Worm (Caenorhabditis elegans) whole organism, L4 larva: ENCODE data around the gene phyh-1.

Source experiments
- F37D6.2 ChIP-seq: sonication (generic microtip); optimal IDR thresholded peaks from 2 replicates; lab custom pipeline; 2016; ENCODE audit warnings: mild to moderate bottlenecking, missing genetic modification characterization, missing compliant biosample characterization
- F44E2.7 ChIP-seq: fragments of 200-800 bp; sonication (Bioruptor generic); IDR thresholded peaks from 2 replicates; pipeline ENCODE4 v2.1.2; 2022; ENCODE audit warnings: missing genetic modification characterization, missing compliant biosample characterization
- F49E8.2 ChIP-seq: sonication (generic microtip); optimal IDR thresholded peaks from 2 replicates; lab custom pipeline; 2016; ENCODE audit warnings: missing compliant biosample characterization, mild to moderate bottlenecking, missing genetic modification characterization, borderline replicate concordance
- T20F7.1 ChIP-seq: fragments of 200-800 bp; sonication (Bioruptor generic); optimal IDR thresholded peaks from 2 replicates; lab custom pipeline; 2018; ENCODE audit warnings: mild to moderate bottlenecking, missing genetic modification characterization, missing compliant biosample characterization
- aha-1 ChIP-seq: fragments of 150-350 bp; peaks from one replicate; lab custom pipeline; 2014; ENCODE audit warnings: missing biosample characterization, missing genetic modification characterization
- aly-2 ChIP-seq: sonication (generic microtip); optimal IDR thresholded peaks from 2 replicates; lab custom pipeline; 2018; ENCODE audit warnings: missing biosample characterization, missing genetic modification characterization
- attf-4 ChIP-seq: sonication (generic microtip); optimal IDR thresholded peaks from 3 replicates; lab custom pipeline; 2017; ENCODE audit warnings: missing biosample characterization, missing genetic modification characterization
- ceh-28 ChIP-seq: fragments of 150-350 bp; optimal IDR thresholded peaks from 2 replicates; lab custom pipeline; 2014; ENCODE audit warnings: missing biosample characterization, missing genetic modification reagents, missing genetic modification characterization
- ceh-32 ChIP-seq: sonication (generic microtip); optimal IDR thresholded peaks from 2 replicates; lab custom pipeline; 2016; ENCODE audit warnings: mild to moderate bottlenecking, missing genetic modification characterization, missing compliant biosample characterization; ENCODE audit not compliant: poor library complexity
- ceh-44 ChIP-seq: fragments of 200-800 bp; sonication (Bioruptor generic); IDR thresholded peaks from 2 replicates; pipeline ENCODE4 v1.3.6; 2022; ENCODE audit warnings: missing genetic modification reagents, missing genetic modification characterization, missing compliant biosample characterization
- ctbp-1 ChIP-seq: fragments of 200-800 bp; sonication (Bioruptor generic); IDR thresholded peaks from 2 replicates; pipeline ENCODE4 v1.3.6; 2022; ENCODE audit warnings: missing genetic modification reagents, missing genetic modification characterization, missing compliant biosample characterization
- dmd-8 ChIP-seq: fragments of 200-800 bp; sonication (Bioruptor generic); IDR thresholded peaks from 2 replicates; pipeline ENCODE4 v1.3.6; 2022; ENCODE audit warnings: missing genetic modification characterization, missing compliant biosample characterization
- dpl-1 ChIP-seq: fragments of 150-350 bp; optimal IDR thresholded peaks from 2 replicates; lab custom pipeline; 2014; ENCODE audit warnings: missing biosample characterization, missing genetic modification reagents, missing genetic modification characterization
- egl-43 ChIP-seq: fragments of 200-800 bp; sonication (Bioruptor generic); IDR thresholded peaks from 2 replicates; pipeline ENCODE4 v1.3.6; 2022; ENCODE audit warnings: missing genetic modification reagents, missing genetic modification characterization, missing compliant biosample characterization
- fkh-10 ChIP-seq: fragments of 150-350 bp; optimal IDR thresholded peaks from 2 replicates; lab custom pipeline; 2014; ENCODE audit warnings: missing biosample characterization, missing genetic modification reagents, missing genetic modification characterization
- fos-1 ChIP-seq: fragments of 150-350 bp; optimal IDR thresholded peaks from 2 replicates; lab custom pipeline; 2014; ENCODE audit warnings: missing biosample characterization, missing genetic modification characterization
- jun-1 ChIP-seq: fragments of 150-350 bp; optimal IDR thresholded peaks from 2 replicates; lab custom pipeline; 2014; ENCODE audit warnings: missing biosample characterization, missing genetic modification reagents, missing genetic modification characterization
- lin-13 ChIP-seq: fragments of 150-350 bp; optimal IDR thresholded peaks from 2 replicates; lab custom pipeline; 2014; ENCODE audit warnings: missing biosample characterization, missing genetic modification reagents, missing genetic modification characterization
- lir-3 ChIP-seq: sonication (generic microtip); optimal IDR thresholded peaks from 2 replicates; lab custom pipeline; 2016; ENCODE audit warnings: mild to moderate bottlenecking, missing genetic modification characterization, missing compliant biosample characterization
- lsy-2 ChIP-seq, 2 experiments: fragments of 150-350 bp in 1 of 2; sonication (generic microtip) in 1 of 2; optimal IDR thresholded peaks; 2 replicates each; lab custom pipeline; 2014 to 2017; ENCODE audit warnings: missing biosample characterization in 2 of 2, missing genetic modification characterization in 2 of 2
- madf-5 ChIP-seq, 2 experiments: fragments of 200-800 bp; sonication (Bioruptor generic); IDR thresholded peaks; 2 replicates each; pipeline ENCODE4 v1.3.6; 2022; ENCODE audit warnings: missing compliant biosample characterization in 2 of 2, missing genetic modification characterization in 2 of 2
- madf-9 ChIP-seq: fragments of 200-800 bp; sonication (Bioruptor generic); conservative IDR thresholded peaks from 2 replicates; pipeline ENCODE4 v1.3.6; 2022; ENCODE audit warnings: missing genetic modification reagents, missing genetic modification characterization, missing compliant biosample characterization
- mxl-3 ChIP-seq: fragments of 200-800 bp; sonication (Bioruptor generic); optimal IDR thresholded peaks from 2 replicates; lab custom pipeline; 2018; ENCODE audit warnings: mild to moderate bottlenecking, missing genetic modification characterization, missing compliant biosample characterization
- nhr-10 ChIP-seq: fragments of 150-350 bp; optimal IDR thresholded peaks from 2 replicates; lab custom pipeline; 2014; ENCODE audit warnings: missing biosample characterization, missing genetic modification characterization
- nhr-25 ChIP-seq: sonication (generic microtip); optimal IDR thresholded peaks from 2 replicates; lab custom pipeline; 2017; ENCODE audit warnings: missing genetic modification characterization, mild to moderate bottlenecking, missing compliant biosample characterization, antibody characterized with exemption, moderate library complexity, borderline replicate concordance; ENCODE audit not compliant: insufficient read depth
- nhr-41 ChIP-seq: fragments of 200-800 bp; sonication (Bioruptor generic); IDR thresholded peaks from 2 replicates; pipeline ENCODE4 v1.3.6; 2022; ENCODE audit warnings: missing genetic modification reagents, missing genetic modification characterization, missing compliant biosample characterization
- nhr-48 ChIP-seq: sonication (generic microtip); optimal IDR thresholded peaks from 2 replicates; lab custom pipeline; 2016; ENCODE audit warnings: mild to moderate bottlenecking, missing genetic modification characterization, missing compliant biosample characterization
- pha-4 ChIP-seq, 2 experiments: fragments of 150-350 bp in 1 of 2; fragments of 200-800 bp in 1 of 2; sonication (Bioruptor generic) in 1 of 2; IDR thresholded peaks in 1 of 2; optimal IDR thresholded peaks in 1 of 2; 2 replicates each; pipeline versions ENCODE4 v1.3.6 to Lab custom; 2014 to 2022; ENCODE audit warnings: missing genetic modification characterization in 2 of 2, missing genetic modification reagents in 2 of 2, missing biosample characterization in 1 of 2, missing compliant biosample characterization in 1 of 2
- php-3 ChIP-seq: fragments of 200-800 bp; sonication (Bioruptor generic); IDR thresholded peaks from 2 replicates; pipeline ENCODE4 v1.3.6; 2022; ENCODE audit warnings: missing genetic modification reagents, missing genetic modification characterization, missing compliant biosample characterization
- pqm-1 ChIP-seq: sonication (generic microtip); optimal IDR thresholded peaks from 2 replicates; lab custom pipeline; 2017; ENCODE audit warnings: missing biosample characterization, missing genetic modification characterization
- saeg-2 ChIP-seq: fragments of 200-800 bp; sonication (Bioruptor generic); IDR thresholded peaks from 2 replicates; pipeline ENCODE4 v1.3.6; 2022; ENCODE audit warnings: missing genetic modification reagents, missing genetic modification characterization, missing compliant biosample characterization
- sdz-12 ChIP-seq: fragments of 200-800 bp; sonication (Bioruptor generic); optimal IDR thresholded peaks from 2 replicates; lab custom pipeline; 2018; ENCODE audit warnings: mild to moderate bottlenecking, missing genetic modification characterization, missing compliant biosample characterization
- set-16 ChIP-seq: fragments of 200-800 bp; sonication (Bioruptor generic); IDR thresholded peaks from 2 replicates; pipeline ENCODE4 v1.3.6; 2022; ENCODE audit warnings: missing genetic modification reagents, missing genetic modification characterization, missing compliant biosample characterization
- skn-1 ChIP-seq: fragments of 150-350 bp; optimal IDR thresholded peaks from 2 replicates; lab custom pipeline; 2014; ENCODE audit warnings: missing biosample characterization, missing genetic modification characterization
- snpc-4 ChIP-seq: fragments of 150-350 bp; optimal IDR thresholded peaks from 2 replicates; lab custom pipeline; 2014; ENCODE audit warnings: missing biosample characterization, missing genetic modification characterization
- spr-3 ChIP-seq: fragments of 200-800 bp; sonication (Bioruptor generic); optimal IDR thresholded peaks from 2 replicates; lab custom pipeline; 2018; ENCODE audit warnings: mild to moderate bottlenecking, missing genetic modification characterization, missing compliant biosample characterization
- unc-62 ChIP-seq, 3 experiments: fragments of 150-350 bp in 1 of 3; sonication (generic microtip); optimal IDR thresholded peaks in 2 of 3; peaks in 1 of 3; 1 replicate in 1 of 3; 2 replicates in 2 of 3; lab custom pipeline; 2014 to 2017; ENCODE audit warnings: missing biosample characterization in 3 of 3, missing genetic modification characterization in 3 of 3, missing genetic modification reagents in 3 of 3, missing genotype in 1 of 3
- zfp-3 ChIP-seq: fragments of 200-800 bp; sonication (Bioruptor generic); conservative IDR thresholded peaks from 2 replicates; pipeline ENCODE4 v1.3.6; 2022; ENCODE audit warnings: missing genetic modification reagents, missing genetic modification characterization, missing compliant biosample characterization
- zip-11 ChIP-seq: fragments of 200-800 bp; sonication (Bioruptor generic); IDR thresholded peaks from 2 replicates; pipeline ENCODE4 v1.3.6; 2022; ENCODE audit warnings: missing genetic modification characterization, missing compliant biosample characterization
- zip-2 ChIP-seq: fragments of 150-350 bp; optimal IDR thresholded peaks from 2 replicates; lab custom pipeline; 2014; ENCODE audit warnings: missing biosample characterization, missing genetic modification characterization
- ztf-11 ChIP-seq: fragments of 150-350 bp; optimal IDR thresholded peaks from 2 replicates; lab custom pipeline; 2014; ENCODE audit warnings: missing biosample characterization, missing genetic modification characterization
- ztf-7 ChIP-seq: fragments of 150-350 bp; optimal IDR thresholded peaks from 2 replicates; lab custom pipeline; 2014; ENCODE audit warnings: missing biosample characterization, missing genetic modification characterization

phyh-1 gene

ce11 chrIV:17262385-17262784 is 3.2 kb upstream of the phyh-1 start, which contains the start of gene ZK550.6:
Gene ZK550.6, minus strand, starts transcription at chrIV:17262485.
- TF ChIP-seq zfp-3 (GFP tag; lab: Robert Waterston, UW): no peak
- TF ChIP-seq zip-2 (tag; lab: Kevin White, UChicago): no peak
- TF ChIP-seq ceh-32 (tag; lab: Kevin White, UChicago): no peak
- peak; percentile 17 for TF ChIP-seq aha-1 (tag; lab: Kevin White, UChicago)
- peak in 1 of 2 experiments; percentile 18 for TF ChIP-seq unc-62 (GFP tag; optimal IDR thresholded peaks at IDR 0.05 in 1 of 2; lab: Kevin White, UChicago)
- TF ChIP-seq unc-62 (tag; optimal IDR thresholded peaks at IDR 0.05; lab: Kevin White, UChicago): no peak
- TF ChIP-seq lin-13 (GFP tag; lab: Kevin White, UChicago): no peak

DNA sequence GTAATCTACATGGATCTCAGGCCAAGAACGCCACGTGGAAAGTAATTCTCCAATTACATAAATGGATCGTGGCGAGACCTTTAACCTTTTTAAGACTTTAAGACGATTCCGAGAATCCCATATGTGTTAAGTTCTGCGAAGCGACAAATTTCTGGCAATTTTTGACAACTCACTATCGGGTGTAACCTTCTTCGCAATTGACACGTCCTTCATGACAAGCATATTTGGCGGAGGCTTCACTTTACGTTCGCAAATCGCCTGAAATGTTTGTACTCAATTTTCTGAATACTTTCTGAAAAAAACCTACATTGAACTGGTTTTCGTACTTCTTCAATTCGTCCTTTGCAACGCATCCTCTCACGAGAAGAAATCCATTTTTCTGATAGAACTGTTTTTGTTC is 386 bp downstream of the phyh-1 start:
- TF ChIP-seq fos-1: no peak
- peak; percentile 63 for TF ChIP-seq aha-1 (tag; lab: Kevin White, UChicago)
- TF ChIP-seq, all 104 proteins: peak for 1

- no peak for TF ChIP-seq fkh-10 (GFP tag; lab: Kevin White, UChicago)
- no peak for TF ChIP-seq snpc-4 (tag; lab: Kevin White, UChicago)
- no peak for TF ChIP-seq set-16
- TF ChIP-seq F44E2.7 (GFP tag; lab: Robert Waterston, UW): no peak
- TF ChIP-seq mxl-3 (GFP tag; lab: Kevin White, UChicago): no peak
- no peak for TF ChIP-seq jun-1 (tag; lab: Kevin White, UChicago)
- no peak for TF ChIP-seq dpl-1 (GFP tag; lab: Kevin White, UChicago)
- no peak for TF ChIP-seq nhr-41 (GFP tag; lab: Robert Waterston, UW)
- no peak for TF ChIP-seq saeg-2 (GFP tag; lab: Robert Waterston, UW)
- TF ChIP-seq madf-5 (GFP tag; IDR thresholded peaks at IDR 0.05; lab: Robert Waterston, UW): no peak
Measured at ce11 chrIV:17255001-17255400, 4.2 kb downstream of the phyh-1 start, which contains the start of gene gtf-2E1. Gene gtf-2E1, plus strand, starts transcription at chrIV:17255301.

DNA sequence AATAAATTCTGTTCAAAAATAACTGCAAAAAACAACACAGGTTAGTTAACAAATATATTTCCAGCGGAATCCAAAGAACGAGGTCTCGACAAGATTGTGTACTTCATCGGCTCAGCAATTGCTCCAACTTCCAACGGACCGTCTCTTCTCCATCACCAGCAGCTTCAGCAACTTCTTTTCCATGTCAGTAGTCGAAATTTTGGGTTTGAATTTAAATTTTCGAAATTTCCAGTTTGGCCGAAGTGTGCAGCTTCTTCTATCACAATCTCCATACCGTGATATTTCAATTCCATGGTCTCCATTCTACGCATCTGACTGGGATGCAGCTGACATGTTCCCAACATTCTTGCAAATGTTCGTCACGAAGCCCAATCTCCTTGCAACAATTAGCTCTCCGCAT is 5.8 kb downstream of the phyh-1 start:
- TF ChIP-seq snpc-4 (tag; lab: Kevin White, UChicago) (no peak), aha-1 (tag; lab: Kevin White, UChicago) (peak; percentile 99), attf-4 (tag; lab: Kevin White, UChicago) (no peak), ctbp-1 (GFP tag; lab: Robert Waterston, UW) (no peak)

DNA sequence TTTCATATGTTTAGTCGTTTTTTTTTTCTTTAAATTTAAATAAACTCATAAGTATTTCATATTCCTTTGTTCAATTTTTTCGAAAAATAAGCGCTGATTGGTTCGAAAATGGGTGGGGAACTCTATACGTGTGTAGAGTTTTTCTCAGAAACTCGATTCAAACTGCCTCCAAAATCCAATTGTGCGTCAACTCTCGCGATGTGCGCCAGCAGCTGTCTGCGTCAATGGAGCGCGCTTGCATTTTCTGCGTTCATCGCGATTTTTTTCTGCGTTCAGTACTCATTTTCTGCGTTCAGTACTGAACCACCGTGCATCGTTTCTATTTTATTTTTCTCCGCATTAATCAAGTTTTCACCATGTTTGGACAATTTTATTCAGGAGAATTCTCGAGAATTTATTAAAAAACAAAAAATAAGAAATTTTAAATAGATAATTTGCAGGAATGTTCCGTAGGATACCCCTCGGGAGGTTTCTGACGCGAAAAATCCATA is 9.5 kb downstream of the phyh-1 start, which contains the start of gene eelo-2:
TSS of gene eelo-2 (plus strand) at position 441 of the 491 bp plus-strand sequence.
- TF ChIP-seq spr-3 (GFP tag; lab: Kevin White, UChicago): peak; percentile 96
- TF ChIP-seq F37D6.2: peak; percentile 96
- no peak for TF ChIP-seq T20F7.1
- TF ChIP-seq madf-9: peak; percentile 92
- TF ChIP-seq pha-4 (GFP tag; IDR thresholded peaks at IDR 0.05; lab: Robert Waterston, UW): peak; percentile 95
- TF ChIP-seq pha-4 (tag; optimal IDR thresholded peaks at IDR 0.05; lab: Kevin White, UChicago): peak; percentile 6
- peak; percentile 91 to 97 for TF ChIP-seq lsy-2 (tag; optimal IDR thresholded peaks at IDR 0.05; lab: Kevin White, UChicago)
- TF ChIP-seq saeg-2 (GFP tag; lab: Robert Waterston, UW): peak; percentile 94
- no peak for TF ChIP-seq sdz-12 (GFP tag; lab: Kevin White, UChicago)
- no peak for TF ChIP-seq zip-11 (GFP tag; lab: Robert Waterston, UW)
- peak; percentile 96 for TF ChIP-seq F49E8.2 (tag; lab: Kevin White, UChicago)
- peak; percentile 90 for TF ChIP-seq egl-43
- peak; percentile 90 for TF ChIP-seq ztf-7
- TF ChIP-seq pqm-1 (tag; lab: Kevin White, UChicago): peak; percentile 63
- TF ChIP-seq ceh-44: peak; percentile 87
- peak; percentile 97 for TF ChIP-seq nhr-48 (tag; lab: Kevin White, UChicago)
- peak; percentile 89 for TF ChIP-seq php-3 (GFP tag; lab: Robert Waterston, UW)
- TF ChIP-seq nhr-25: peak; percentile 96
- TF ChIP-seq ceh-28: no peak
- TF ChIP-seq skn-1: no peak
- TF ChIP-seq dmd-8 (GFP tag; lab: Robert Waterston, UW): 0 out of 2 replicates have a peak, but pooled peaks have one; percentile 13
- TF ChIP-seq nhr-10 (tag; lab: Kevin White, UChicago): peak; percentile 71
- TF ChIP-seq aly-2: no peak
- TF ChIP-seq lir-3: peak; percentile 87
- TF ChIP-seq set-16: peak; percentile 68
- TF ChIP-seq fos-1: peak; percentile 68
- TF ChIP-seq ztf-11: no peak
